Worm (Caenorhabditis elegans) whole organism, L4 larva: ENCODE measurements around the gene ace-3.
A peak's percentile ranks its signal among the peaks of the same experiment; 100 is the strongest.

Experiments
- D1046.2 ChIP-seq: fragments of 200-800 bp; sonication (Bioruptor generic); IDR thresholded peaks from 2 replicates; pipeline ENCODE4 v1.3.6; 2022; ENCODE audit warnings: missing genetic modification characterization, missing compliant biosample characterization
- F37D6.2 ChIP-seq: sonication (generic microtip); optimal IDR thresholded peaks from 2 replicates; lab custom pipeline; 2016; ENCODE audit warnings: mild to moderate bottlenecking, missing genetic modification characterization, missing compliant biosample characterization
- F49E8.2 ChIP-seq: sonication (generic microtip); optimal IDR thresholded peaks from 2 replicates; lab custom pipeline; 2016; ENCODE audit warnings: missing compliant biosample characterization, mild to moderate bottlenecking, missing genetic modification characterization, borderline replicate concordance
- R02D3.7 ChIP-seq: fragments of 150-350 bp; sonication (generic microtip); optimal IDR thresholded peaks from 3 replicates; lab custom pipeline; 2014; ENCODE audit warnings: missing biosample characterization, missing genetic modification characterization
- T20F7.1 ChIP-seq: fragments of 200-800 bp; sonication (Bioruptor generic); optimal IDR thresholded peaks from 2 replicates; lab custom pipeline; 2018; ENCODE audit warnings: mild to moderate bottlenecking, missing genetic modification characterization, missing compliant biosample characterization
- T26A8.4 ChIP-seq: fragments of 200-800 bp; sonication (Bioruptor generic); IDR thresholded peaks from 2 replicates; pipeline ENCODE4 v1.3.6; 2022; ENCODE audit warnings: missing genetic modification characterization, missing compliant biosample characterization
- Y105C5A.15 ChIP-seq: fragments of 200-800 bp; sonication (Bioruptor generic); IDR thresholded peaks from 2 replicates; pipeline ENCODE4 v1.3.6; 2022; ENCODE audit warnings: missing genetic modification characterization, missing compliant biosample characterization
- Y75B8A.6 ChIP-seq: fragments of 200-800 bp; sonication (Bioruptor generic); IDR thresholded peaks from 2 replicates; pipeline ENCODE4 v1.3.6; 2022; ENCODE audit warnings: missing genetic modification reagents, missing genetic modification characterization, missing compliant biosample characterization
- ZK337.2 ChIP-seq: fragments of 200-800 bp; sonication (Bioruptor generic); IDR thresholded peaks from 2 replicates; pipeline ENCODE4 v1.3.6; 2022; ENCODE audit warnings: missing genetic modification reagents, missing genetic modification characterization, missing compliant biosample characterization
- ZK546.5 ChIP-seq, 2 experiments: sonication (generic microtip); optimal IDR thresholded peaks; 2 replicates each; lab custom pipeline; 2017; ENCODE audit warnings: missing biosample characterization in 2 of 2, missing genetic modification characterization in 2 of 2
- aha-1 ChIP-seq: fragments of 150-350 bp; peaks from one replicate; lab custom pipeline; 2014; ENCODE audit warnings: missing biosample characterization, missing genetic modification characterization
- ceh-82 ChIP-seq: sonication (generic microtip); optimal IDR thresholded peaks from 2 replicates; lab custom pipeline; 2017; ENCODE audit warnings: missing biosample characterization, missing genetic modification characterization
- daf-16 ChIP-seq, 3 experiments: sonication (generic microtip); optimal IDR thresholded peaks; 2 replicates each; lab custom pipeline; 2016 to 2017; ENCODE audit warnings: missing genetic modification characterization in 3 of 3, missing genetic modification reagents in 3 of 3, mild to moderate bottlenecking in 2 of 3, missing compliant biosample characterization in 2 of 3, missing biosample characterization in 1 of 3, moderate library complexity in 1 of 3
- daf-19 ChIP-seq: fragments of 200-800 bp; sonication (Bioruptor generic); conservative IDR thresholded peaks from 2 replicates; pipeline ENCODE4 v1.3.6; 2022; ENCODE audit warnings: missing genetic modification characterization, missing compliant biosample characterization
- duxl-1 ChIP-seq: sonication (generic microtip); optimal IDR thresholded peaks from 2 replicates; lab custom pipeline; 2016; ENCODE audit warnings: mild to moderate bottlenecking, missing genetic modification characterization, moderate library complexity, missing compliant biosample characterization; ENCODE audit not compliant: poor library complexity
- dve-1 ChIP-seq: sonication (generic microtip); optimal IDR thresholded peaks from 2 replicates; lab custom pipeline; 2017; ENCODE audit warnings: antibody characterized with exemption, mild to moderate bottlenecking, missing genetic modification characterization, missing compliant biosample characterization; ENCODE audit not compliant: insufficient read depth
- egl-43 ChIP-seq: fragments of 200-800 bp; sonication (Bioruptor generic); IDR thresholded peaks from 2 replicates; pipeline ENCODE4 v1.3.6; 2022; ENCODE audit warnings: missing genetic modification reagents, missing genetic modification characterization, missing compliant biosample characterization
- gei-8 ChIP-seq: fragments of 200-800 bp; sonication (Bioruptor generic); optimal IDR thresholded peaks from 2 replicates; lab custom pipeline; 2018; ENCODE audit warnings: mild to moderate bottlenecking, missing genetic modification characterization, missing compliant biosample characterization
- hlh-11 ChIP-seq: fragments of 200-800 bp; sonication (Bioruptor generic); optimal IDR thresholded peaks from 2 replicates; lab custom pipeline; 2018; ENCODE audit warnings: mild to moderate bottlenecking, missing genetic modification characterization, missing compliant biosample characterization
- hlh-30 ChIP-seq: sonication (generic microtip); optimal IDR thresholded peaks from 2 replicates; lab custom pipeline; 2017; ENCODE audit warnings: antibody characterized with exemption, mild to moderate bottlenecking, missing genetic modification characterization, missing compliant biosample characterization; ENCODE audit not compliant: insufficient read depth
- hmg-1.1 ChIP-seq: fragments of 200-800 bp; sonication (Bioruptor generic); IDR thresholded peaks from 2 replicates; pipeline ENCODE4 v1.3.6; 2022; ENCODE audit warnings: missing genetic modification reagents, missing genetic modification characterization, missing compliant biosample characterization
- jun-1 ChIP-seq: fragments of 150-350 bp; optimal IDR thresholded peaks from 2 replicates; lab custom pipeline; 2014; ENCODE audit warnings: missing biosample characterization, missing genetic modification reagents, missing genetic modification characterization
- lim-7 ChIP-seq: fragments of 200-800 bp; sonication (Bioruptor generic); IDR thresholded peaks from 2 replicates; pipeline ENCODE4 v1.3.6; 2022; ENCODE audit warnings: missing genetic modification characterization, missing compliant biosample characterization
- lin-1 ChIP-seq: fragments of 200-800 bp; sonication (Bioruptor generic); IDR thresholded peaks from 2 replicates; pipeline ENCODE4 v1.3.6; 2022; ENCODE audit warnings: missing genetic modification reagents, missing genetic modification characterization, missing compliant biosample characterization
- lin-29 ChIP-seq: fragments of 200-800 bp; sonication (Bioruptor generic); IDR thresholded peaks from 2 replicates; pipeline ENCODE4 v1.3.6; 2022; ENCODE audit warnings: missing genetic modification reagents, missing genetic modification characterization, missing compliant biosample characterization
- lin-38 ChIP-seq: fragments of 200-800 bp; sonication (Bioruptor generic); IDR thresholded peaks from 2 replicates; pipeline ENCODE4 v1.3.6; 2022; ENCODE audit warnings: missing genetic modification reagents, missing genetic modification characterization, missing compliant biosample characterization
- lin-39 ChIP-seq: fragments of 150-350 bp; optimal IDR thresholded peaks from 2 replicates; lab custom pipeline; 2014; ENCODE audit warnings: missing biosample characterization, missing genetic modification reagents, missing genetic modification characterization
- lsy-2 ChIP-seq, 2 experiments: fragments of 150-350 bp in 1 of 2; sonication (generic microtip) in 1 of 2; optimal IDR thresholded peaks; 2 replicates each; lab custom pipeline; 2014 to 2017; ENCODE audit warnings: missing biosample characterization in 2 of 2, missing genetic modification characterization in 2 of 2
- madf-5 ChIP-seq, 2 experiments: fragments of 200-800 bp; sonication (Bioruptor generic); IDR thresholded peaks; 2 replicates each; pipeline ENCODE4 v1.3.6; 2022; ENCODE audit warnings: missing compliant biosample characterization in 2 of 2, missing genetic modification characterization in 2 of 2
- mdt-29 ChIP-seq: fragments of 200-800 bp; sonication (Bioruptor generic); IDR thresholded peaks from 2 replicates; pipeline ENCODE4 v1.3.6; 2022; ENCODE audit warnings: missing genetic modification reagents, missing genetic modification characterization, missing compliant biosample characterization
- mxl-3 ChIP-seq: fragments of 200-800 bp; sonication (Bioruptor generic); optimal IDR thresholded peaks from 2 replicates; lab custom pipeline; 2018; ENCODE audit warnings: mild to moderate bottlenecking, missing genetic modification characterization, missing compliant biosample characterization
- nhr-11 ChIP-seq: fragments of 150-350 bp; optimal IDR thresholded peaks from 2 replicates; lab custom pipeline; 2014; ENCODE audit warnings: missing biosample characterization, missing genetic modification characterization
- nhr-111 ChIP-seq: fragments of 200-800 bp; sonication (Bioruptor generic); optimal IDR thresholded peaks from 2 replicates; lab custom pipeline; 2018; ENCODE audit warnings: mild to moderate bottlenecking, missing genetic modification characterization, missing compliant biosample characterization
- nhr-28 ChIP-seq: fragments of 150-350 bp; optimal IDR thresholded peaks from 2 replicates; lab custom pipeline; 2014; ENCODE audit warnings: missing biosample characterization, missing genetic modification characterization
- nhr-76 ChIP-seq: fragments of 150-350 bp; optimal IDR thresholded peaks from 2 replicates; lab custom pipeline; 2014; ENCODE audit warnings: missing biosample characterization, missing genetic modification characterization
- nhr-77 ChIP-seq: fragments of 150-350 bp; optimal IDR thresholded peaks from 2 replicates; lab custom pipeline; 2014; ENCODE audit warnings: missing biosample characterization, missing genetic modification characterization
- pqm-1 ChIP-seq: sonication (generic microtip); optimal IDR thresholded peaks from 2 replicates; lab custom pipeline; 2017; ENCODE audit warnings: missing biosample characterization, missing genetic modification characterization
- set-16 ChIP-seq: fragments of 200-800 bp; sonication (Bioruptor generic); IDR thresholded peaks from 2 replicates; pipeline ENCODE4 v1.3.6; 2022; ENCODE audit warnings: missing genetic modification reagents, missing genetic modification characterization, missing compliant biosample characterization
- spr-3 ChIP-seq: fragments of 200-800 bp; sonication (Bioruptor generic); optimal IDR thresholded peaks from 2 replicates; lab custom pipeline; 2018; ENCODE audit warnings: mild to moderate bottlenecking, missing genetic modification characterization, missing compliant biosample characterization
- unc-130 ChIP-seq: sonication (generic microtip); optimal IDR thresholded peaks from 2 replicates; lab custom pipeline; 2016; ENCODE audit warnings: missing genetic modification reagents, missing genetic modification characterization, missing compliant biosample characterization
- unc-39 ChIP-seq: sonication (generic microtip); optimal IDR thresholded peaks from 2 replicates; lab custom pipeline; 2017; ENCODE audit warnings: missing biosample characterization, missing genetic modification characterization
- unc-62 ChIP-seq, 3 experiments: fragments of 150-350 bp in 1 of 3; sonication (generic microtip); optimal IDR thresholded peaks in 2 of 3; peaks in 1 of 3; 1 replicate in 1 of 3; 2 replicates in 2 of 3; lab custom pipeline; 2014 to 2017; ENCODE audit warnings: missing biosample characterization in 3 of 3, missing genetic modification characterization in 3 of 3, missing genetic modification reagents in 3 of 3, missing genotype in 1 of 3
- vab-7 ChIP-seq: fragments of 200-800 bp; sonication (Bioruptor generic); IDR thresholded peaks from 2 replicates; pipeline ENCODE4 v1.3.6; 2022; ENCODE audit warnings: missing genetic modification reagents, missing genetic modification characterization, missing compliant biosample characterization
- zag-1 ChIP-seq: fragments of 150-350 bp; optimal IDR thresholded peaks from 2 replicates; lab custom pipeline; 2014; ENCODE audit warnings: missing biosample characterization, missing genetic modification characterization
- zip-2 ChIP-seq: fragments of 150-350 bp; optimal IDR thresholded peaks from 2 replicates; lab custom pipeline; 2014; ENCODE audit warnings: missing biosample characterization, missing genetic modification characterization
- ztf-7 ChIP-seq: fragments of 150-350 bp; optimal IDR thresholded peaks from 2 replicates; lab custom pipeline; 2014; ENCODE audit warnings: missing biosample characterization, missing genetic modification characterization

ace-3 gene

ce11 chrII:14243503-14243902 is 38.1 kb downstream of the ace-3 start, which contains the start of gene jmjd-2:
Gene jmjd-2 (minus strand): TSS chrII:14243603.
- TF ChIP-seq nhr-28 (tag; lab: Kevin White, UChicago), result no peak
- peak; percentile 24 for TF ChIP-seq aha-1 (tag; lab: Kevin White, UChicago)

- no peak for TF ChIP-seq pqm-1 (tag; lab: Kevin White, UChicago)
- no peak for TF ChIP-seq ceh-82 (tag; lab: Kevin White, UChicago)
- TF ChIP-seq D1046.2 (GFP tag; lab: Robert Waterston, UW), result no peak
- no peak for TF ChIP-seq ZK337.2 (GFP tag; lab: Robert Waterston, UW)
- TF ChIP-seq gei-8, result no peak
- TF ChIP-seq set-16 (GFP tag; lab: Robert Waterston, UW), result no peak
- no peak for TF ChIP-seq spr-3 (GFP tag; lab: Kevin White, UChicago)
- peak; percentile 97 for TF ChIP-seq hmg-1.1 (GFP tag; lab: Robert Waterston, UW)
- TF ChIP-seq ZK546.5 (tag; optimal IDR thresholded peaks at IDR 0.05; lab: Kevin White, UChicago), result no peak
- TF ChIP-seq nhr-111 (GFP tag; lab: Kevin White, UChicago), result no peak
- TF ChIP-seq zip-2 (tag; lab: Kevin White, UChicago), result no peak
- no peak for TF ChIP-seq daf-16 (GFP tag; optimal IDR thresholded peaks at IDR 0.05; lab: Kevin White, UChicago)
- peak; percentile 17 for TF ChIP-seq daf-16 (tag; optimal IDR thresholded peaks at IDR 0.05; lab: Kevin White, UChicago)
- no peak for TF ChIP-seq madf-5 (GFP tag; IDR thresholded peaks at IDR 0.05; lab: Robert Waterston, UW)
- TF ChIP-seq R02D3.7 (tag; lab: Kevin White, UChicago), result no peak
- TF ChIP-seq jun-1, result no peak
- TF ChIP-seq lsy-2 (tag; optimal IDR thresholded peaks at IDR 0.05; lab: Kevin White, UChicago), result peak in 1 of 2 experiments; percentile 37
- TF ChIP-seq mxl-3 (GFP tag; lab: Kevin White, UChicago), result peak; percentile 72
- TF ChIP-seq zag-1 (tag; lab: Kevin White, UChicago), result no peak
- no peak for TF ChIP-seq lin-1 (GFP tag; lab: Robert Waterston, UW)
- TF ChIP-seq nhr-76, result no peak
- peak; percentile 74 for TF ChIP-seq nhr-77 (tag; lab: Kevin White, UChicago)
- no peak for TF ChIP-seq unc-39 (tag; lab: Kevin White, UChicago)
- no peak for TF ChIP-seq lin-29
- peak; percentile 57 for TF ChIP-seq lin-38
- TF ChIP-seq lim-7 (GFP tag; lab: Robert Waterston, UW), result no peak
- peak; percentile 93 for TF ChIP-seq F49E8.2
- TF ChIP-seq lin-39 (tag; lab: Kevin White, UChicago), result no peak
- no peak for TF ChIP-seq T20F7.1 (GFP tag; lab: Kevin White, UChicago)
- peak; percentile 36 for TF ChIP-seq nhr-11 (tag; lab: Kevin White, UChicago)
- peak; percentile 87 for TF ChIP-seq hlh-30 (tag; lab: Kevin White, UChicago)
- peak; percentile 24; the same call in 1 of the 2 replicates for TF ChIP-seq vab-7 (GFP tag; lab: Robert Waterston, UW)
- 0 out of 2 replicates have a peak, but pooled peaks have one; percentile 35 for TF ChIP-seq Y75B8A.6 (GFP tag; lab: Robert Waterston, UW)
- TF ChIP-seq daf-19, result no peak
- TF ChIP-seq dve-1 (tag; lab: Kevin White, UChicago), result peak; percentile 49
- TF ChIP-seq mdt-29 (GFP tag; lab: Robert Waterston, UW), result no peak
- no peak for TF ChIP-seq T26A8.4 (GFP tag; lab: Robert Waterston, UW)
- no peak for TF ChIP-seq duxl-1 (tag; lab: Kevin White, UChicago)
- no peak for TF ChIP-seq ztf-7 (tag; lab: Kevin White, UChicago)
- TF ChIP-seq F37D6.2 (tag; lab: Kevin White, UChicago), result peak; percentile 13
- TF ChIP-seq egl-43 (GFP tag; lab: Robert Waterston, UW), result 0 out of 2 replicates have a peak, but pooled peaks have one; percentile 27
- peak; percentile 67 for TF ChIP-seq unc-130 (GFP tag; lab: Kevin White, UChicago)
- peak; percentile 65 for TF ChIP-seq nhr-28 (tag; lab: Kevin White, UChicago)
- TF ChIP-seq unc-62 (GFP tag; optimal IDR thresholded peaks at IDR 0.05 in 1 of 2; lab: Kevin White, UChicago), result peak in 1 of 2 experiments; percentile 87
- TF ChIP-seq unc-62 (tag; optimal IDR thresholded peaks at IDR 0.05; lab: Kevin White, UChicago), result no peak
- no peak for TF ChIP-seq Y105C5A.15 (GFP tag; lab: Robert Waterston, UW)
- TF ChIP-seq hlh-11 (tag; lab: Kevin White, UChicago), result peak; percentile 70
Measured at ce11 chrII:14244457-14245254, 39.2 kb downstream of the ace-3 start.
